Worm (Caenorhabditis elegans) whole organism, L1 larva: ENCODE results near the gene nas-13.

Experiments
- jun-1 ChIP-seq: fragments of 150-350 bp; optimal IDR thresholded peaks from 2 replicates; lab custom pipeline; 2014; ENCODE audit warnings: missing biosample characterization, missing genetic modification reagents, missing genetic modification characterization
- lin-35 ChIP-seq, 2 experiments: fragments of 150-350 bp; optimal IDR thresholded peaks; 2 replicates each; lab custom pipeline; 2014; ENCODE audit warnings: missing biosample characterization in 2 of 2, missing genetic modification characterization in 2 of 2, missing genetic modification reagents in 2 of 2
- lir-3 ChIP-seq: sonication (generic microtip); optimal IDR thresholded peaks from 2 replicates; lab custom pipeline; 2016; ENCODE audit warnings: mild to moderate bottlenecking, missing genetic modification characterization, moderate library complexity, missing compliant biosample characterization; ENCODE audit not compliant: poor library complexity
- lsy-2 ChIP-seq, 2 experiments: fragments of 150-350 bp; optimal IDR thresholded peaks; 2 replicates each; lab custom pipeline; 2014; ENCODE audit warnings: missing biosample characterization in 2 of 2, missing genetic modification characterization in 2 of 2
- mep-1 ChIP-seq: fragments of 150-350 bp; optimal IDR thresholded peaks from 2 replicates; lab custom pipeline; 2014; ENCODE audit warnings: missing biosample characterization, missing genetic modification characterization
- nhr-11 ChIP-seq: fragments of 150-350 bp; optimal IDR thresholded peaks from 2 replicates; lab custom pipeline; 2014; ENCODE audit warnings: missing biosample characterization, missing genetic modification characterization
- nhr-12 ChIP-seq: sonication (generic microtip); optimal IDR thresholded peaks from 2 replicates; lab custom pipeline; 2017; ENCODE audit warnings: missing biosample characterization, missing genetic modification characterization
- nhr-20 ChIP-seq: sonication (generic microtip); optimal IDR thresholded peaks from 2 replicates; lab custom pipeline; 2016; ENCODE audit warnings: mild to moderate bottlenecking, missing genetic modification characterization, missing compliant biosample characterization
- pag-3 ChIP-seq: sonication (generic microtip); optimal IDR thresholded peaks from 2 replicates; lab custom pipeline; 2017; ENCODE audit warnings: missing genetic modification characterization, mild to moderate bottlenecking, missing compliant biosample characterization, antibody characterized with exemption, borderline replicate concordance; ENCODE audit not compliant: insufficient read depth
- snpc-4 ChIP-seq: fragments of 150-350 bp; optimal IDR thresholded peaks from 2 replicates; lab custom pipeline; 2014; ENCODE audit warnings: missing biosample characterization, missing genetic modification characterization
- sup-37 ChIP-seq: fragments of 200-800 bp; sonication (Bioruptor generic); optimal IDR thresholded peaks from 2 replicates; lab custom pipeline; 2018; ENCODE audit warnings: mild to moderate bottlenecking, missing genetic modification characterization, missing compliant biosample characterization
- unc-62 ChIP-seq: fragments of 150-350 bp; optimal IDR thresholded peaks from 2 replicates; lab custom pipeline; 2014; ENCODE audit warnings: missing biosample characterization, missing genetic modification reagents, missing genetic modification characterization
- vab-15 ChIP-seq: sonication (generic microtip); optimal IDR thresholded peaks from 2 replicates; lab custom pipeline; 2017; ENCODE audit warnings: missing genotype, mild to moderate bottlenecking, missing genetic modification characterization, missing compliant biosample characterization

ce11 chrX:15465050-15465449 is 37.0 kb upstream of the nas-13 start:
- TF ChIP-seq lin-35 (GFP tag; optimal IDR thresholded peaks at IDR 0.05; lab: Kevin White, UChicago), result no peak
- TF ChIP-seq nhr-12, result no peak
- no peak for TF ChIP-seq lsy-2 (tag; optimal IDR thresholded peaks at IDR 0.05; lab: Kevin White, UChicago)
- TF ChIP-seq pag-3 (tag; lab: Kevin White, UChicago), result no peak
- TF ChIP-seq lir-3 (tag; lab: Kevin White, UChicago), result no peak
- TF ChIP-seq nhr-11 (tag; lab: Kevin White, UChicago), result no peak
- TF ChIP-seq sup-37 (GFP tag; lab: Kevin White, UChicago), result no peak
- no peak for TF ChIP-seq nhr-20
- no peak for TF ChIP-seq jun-1 (tag; lab: Kevin White, UChicago)
- no peak for TF ChIP-seq snpc-4 (tag; lab: Kevin White, UChicago)
- TF ChIP-seq mep-1, result no peak
- no peak for TF ChIP-seq unc-62 (GFP tag; lab: Kevin White, UChicago)
- TF ChIP-seq vab-15 (tag; lab: Kevin White, UChicago), result no peak
